Fruit fly (Drosophila melanogaster) whole organism, embryonic: ENCODE results near the gene CG33172.

ENCODE experiments used
- B-H2 ChIP-seq: fragments of 200-800 bp; sonication (Bioruptor generic); optimal IDR thresholded peaks from 2 replicates; lab custom pipeline; 2018; ENCODE audit warnings: missing biosample characterization, mild to moderate bottlenecking, missing genetic modification characterization
- CG13775 ChIP-seq: fragments of 200-800 bp; sonication (Bioruptor generic); optimal IDR thresholded peaks from 3 replicates; lab custom pipeline; 2017; ENCODE audit warnings: missing biosample characterization, mild to moderate bottlenecking, missing genetic modification characterization
- CG15011 ChIP-seq: fragments of 200-800 bp; sonication (Bioruptor generic); optimal IDR thresholded peaks from 3 replicates; lab custom pipeline; 2018; ENCODE audit warnings: missing biosample characterization, mild to moderate bottlenecking, missing genetic modification characterization
- CG1529 ChIP-seq: fragments of 200-800 bp; sonication (Bioruptor generic); optimal IDR thresholded peaks from 3 replicates; lab custom pipeline; 2018; ENCODE audit warnings: missing biosample characterization, missing genetic modification characterization
- CG15479 ChIP-seq: fragments of 200-800 bp; sonication (Bioruptor generic); optimal IDR thresholded peaks from 3 replicates; lab custom pipeline; 2019; ENCODE audit warnings: missing biosample characterization, mild to moderate bottlenecking, missing genetic modification characterization, moderate library complexity
- CG1603 ChIP-seq: fragments of 200-800 bp; sonication (Bioruptor generic); optimal IDR thresholded peaks from 2 replicates; lab custom pipeline; 2019; ENCODE audit warnings: missing biosample characterization, mild to moderate bottlenecking, missing genetic modification characterization, moderate library complexity
- CG17385 ChIP-seq: fragments of 200-800 bp; sonication (Bioruptor generic); optimal IDR thresholded peaks from 3 replicates; lab custom pipeline; 2018; ENCODE audit warnings: missing biosample characterization, mild to moderate bottlenecking, missing genetic modification characterization
- CG1792 ChIP-seq: fragments of 200-800 bp; sonication (Bioruptor generic); optimal IDR thresholded peaks from 2 replicates; lab custom pipeline; 2016; ENCODE audit warnings: missing biosample characterization, missing genetic modification characterization
- CG32532 ChIP-seq: fragments of 200-800 bp; sonication (Bioruptor generic); IDR thresholded peaks from 2 replicates; pipeline ENCODE4 v1.3.6; 2022; ENCODE audit warnings: missing biosample characterization, missing genetic modification characterization
- CG33557 ChIP-seq: fragments of 200-800 bp; sonication (Bioruptor generic); optimal IDR thresholded peaks from 2 replicates; lab custom pipeline; 2019; ENCODE audit warnings: missing biosample characterization, mild to moderate bottlenecking, missing genetic modification characterization, moderate library complexity
- CG34376 ChIP-seq: fragments of 200-800 bp; sonication (Bioruptor generic); optimal IDR thresholded peaks from 2 replicates; lab custom pipeline; 2018; ENCODE audit warnings: missing biosample characterization, mild to moderate bottlenecking, missing genetic modification characterization
- CG4617 ChIP-seq: fragments of 200-800 bp; sonication (Bioruptor generic); optimal IDR thresholded peaks from 3 replicates; lab custom pipeline; 2016; ENCODE audit warnings: missing biosample characterization, missing genetic modification characterization, borderline replicate concordance
- CG6175 ChIP-seq: fragments of 200-800 bp; sonication (Bioruptor generic); IDR thresholded peaks from 3 replicates; pipeline ENCODE4 v1.3.6; 2022; ENCODE audit warnings: missing biosample characterization, missing genetic modification characterization
- CG6854 ChIP-seq: fragments of 200-800 bp; sonication (Bioruptor generic); optimal IDR thresholded peaks from 3 replicates; lab custom pipeline; 2017; ENCODE audit warnings: missing biosample characterization, mild to moderate bottlenecking, missing genetic modification characterization
- CHES-1-like ChIP-seq: fragments of 200-800 bp; sonication (Bioruptor generic); optimal IDR thresholded peaks from 2 replicates; lab custom pipeline; 2016; ENCODE audit warnings: missing biosample characterization, missing genetic modification characterization
- Dbx ChIP-seq: fragments of 200-800 bp; sonication (Bioruptor generic); IDR thresholded peaks from 3 replicates; pipeline ENCODE4 v1.3.6; 2022; ENCODE audit warnings: missing biosample characterization, missing genetic modification characterization
- Doc3 ChIP-seq: fragments of 200-800 bp; sonication (Bioruptor generic); IDR thresholded peaks from 3 replicates; pipeline ENCODE4 v1.3.6; 2022; ENCODE audit warnings: missing biosample characterization, missing genetic modification characterization; ENCODE audit not compliant: partially characterized antibody
- Drgx ChIP-seq: fragments of 200-800 bp; sonication (Bioruptor generic); IDR thresholded peaks from 2 replicates; pipeline ENCODE4 v1.3.6; 2022; ENCODE audit warnings: missing biosample characterization, missing genetic modification characterization
- Fer3 ChIP-seq: fragments of 200-800 bp; sonication (Bioruptor generic); optimal IDR thresholded peaks from 2 replicates; lab custom pipeline; 2018; ENCODE audit warnings: missing biosample characterization, mild to moderate bottlenecking, missing genetic modification characterization, moderate library complexity
- Gsc ChIP-seq: fragments of 200-800 bp; sonication (Bioruptor generic); IDR thresholded peaks from 2 replicates; pipeline ENCODE4 v1.3.6; 2022; ENCODE audit warnings: missing biosample characterization, missing genetic modification characterization
- Med ChIP-seq: fragments of 200-800 bp; sonication (Bioruptor generic); peaks from one replicate; lab custom pipeline; 2016; ENCODE audit warnings: missing biosample characterization, missing genetic modification characterization, mild to moderate bottlenecking, inconsistent platforms, moderate library complexity
- Mes4 ChIP-seq: fragments of 200-800 bp; sonication (Bioruptor generic); optimal IDR thresholded peaks from 2 replicates; lab custom pipeline; 2016; ENCODE audit warnings: missing biosample characterization, missing genetic modification characterization
- NC2α ChIP-seq: fragments of 200-800 bp; sonication (Bioruptor generic); optimal IDR thresholded peaks from 2 replicates; lab custom pipeline; 2016; ENCODE audit warnings: missing biosample characterization, missing genetic modification characterization
- Pdp1 ChIP-seq, 2 experiments: fragments of 200-800 bp; sonication (Bioruptor generic); optimal IDR thresholded peaks; 3 replicates each; lab custom pipeline; 2016; ENCODE audit warnings: missing biosample characterization in 2 of 2, missing genetic modification characterization in 2 of 2, mild to moderate bottlenecking in 1 of 2, moderate library complexity in 1 of 2
- ac ChIP-seq: fragments of 200-800 bp; sonication (Bioruptor generic); optimal IDR thresholded peaks from 3 replicates; lab custom pipeline; 2017; ENCODE audit warnings: missing biosample characterization, mild to moderate bottlenecking, missing genetic modification characterization
- aop ChIP-seq: fragments of 200-800 bp; sonication (Bioruptor generic); IDR thresholded peaks from 2 replicates; pipeline ENCODE4 v1.3.6; 2022; ENCODE audit warnings: missing biosample characterization, missing genetic modification characterization
- cg ChIP-seq: fragments of 200-800 bp; sonication (Bioruptor generic); optimal IDR thresholded peaks from 3 replicates; lab custom pipeline; 2019; ENCODE audit warnings: missing biosample characterization, mild to moderate bottlenecking, missing genetic modification characterization, moderate library complexity
- en ChIP-seq: fragments of 200-800 bp; sonication (Bioruptor generic); optimal IDR thresholded peaks from 2 replicates; lab custom pipeline; 2016; ENCODE audit warnings: missing biosample characterization, missing genetic modification characterization
- exex ChIP-seq: fragments of 200-800 bp; sonication (Bioruptor generic); optimal IDR thresholded peaks from 4 replicates; lab custom pipeline; 2018; ENCODE audit warnings: missing biosample characterization, mild to moderate bottlenecking, missing genetic modification characterization, moderate library complexity
- fd96Cb ChIP-seq: fragments of 200-800 bp; sonication (Bioruptor generic); optimal IDR thresholded peaks from 2 replicates; lab custom pipeline; 2018; ENCODE audit warnings: missing biosample characterization, mild to moderate bottlenecking, missing genetic modification characterization, moderate library complexity
- gem ChIP-seq: fragments of 200-800 bp; sonication (Bioruptor generic); optimal IDR thresholded peaks from 2 replicates; lab custom pipeline; 2019; ENCODE audit warnings: missing biosample characterization, mild to moderate bottlenecking, missing genetic modification characterization, moderate library complexity
- grau ChIP-seq: fragments of 200-800 bp; optimal IDR thresholded peaks from 3 replicates; lab custom pipeline; 2019; ENCODE audit warnings: missing biosample characterization, mild to moderate bottlenecking, missing genetic modification characterization, moderate library complexity
- gt ChIP-seq: fragments of 200-800 bp; sonication (Bioruptor generic); IDR thresholded peaks from 2 replicates; pipeline ENCODE4 v1.3.6; 2022; ENCODE audit warnings: missing biosample characterization, missing genetic modification characterization
- hb ChIP-seq: fragments of 200-800 bp; sonication (Bioruptor generic); IDR thresholded peaks from 3 replicates; pipeline ENCODE4 v1.3.6; 2022; ENCODE audit warnings: missing biosample characterization, missing genetic modification characterization; ENCODE audit not compliant: partially characterized antibody
- lab ChIP-seq: fragments of 200-800 bp; sonication (Bioruptor generic); optimal IDR thresholded peaks from 3 replicates; lab custom pipeline; 2017; ENCODE audit warnings: missing biosample characterization, missing genetic modification characterization, mild to moderate bottlenecking, moderate library complexity, missing genetic modification reagents
- lmd ChIP-seq: fragments of 200-800 bp; sonication (Bioruptor generic); IDR thresholded peaks from 2 replicates; pipeline ENCODE4 v1.3.6; 2022; ENCODE audit warnings: missing biosample characterization, missing genetic modification characterization
- mirr ChIP-seq: fragments of 200-800 bp; sonication (Bioruptor generic); optimal IDR thresholded peaks from 3 replicates; lab custom pipeline; 2018; ENCODE audit warnings: missing biosample characterization, mild to moderate bottlenecking, missing genetic modification characterization
- nerfin-1 ChIP-seq: fragments of 200-800 bp; sonication (Bioruptor generic); optimal IDR thresholded peaks from 3 replicates; lab custom pipeline; 2019; ENCODE audit warnings: missing biosample characterization, mild to moderate bottlenecking, missing genetic modification characterization, moderate library complexity
- row ChIP-seq: fragments of 200-800 bp; sonication (Bioruptor generic); IDR thresholded peaks from 3 replicates; pipeline ENCODE4 v1.3.6; 2022; ENCODE audit warnings: missing biosample characterization, missing genetic modification characterization
- sqz ChIP-seq: fragments of 200-800 bp; sonication (Bioruptor generic); optimal IDR thresholded peaks from 3 replicates; lab custom pipeline; 2018; ENCODE audit warnings: missing biosample characterization, mild to moderate bottlenecking, missing genetic modification characterization
- sug ChIP-seq: fragments of 200-800 bp; optimal IDR thresholded peaks from 2 replicates; lab custom pipeline; 2019; ENCODE audit warnings: missing biosample characterization, mild to moderate bottlenecking, missing genetic modification characterization, moderate library complexity
- tna ChIP-seq: fragments of 200-800 bp; sonication (Bioruptor generic); IDR thresholded peaks from 2 replicates; pipeline ENCODE4 v1.3.6; 2022; ENCODE audit warnings: missing biosample characterization, missing genetic modification characterization; ENCODE audit not compliant: partially characterized antibody
- zfh1 ChIP-seq: fragments of 200-800 bp; sonication (Bioruptor generic); IDR thresholded peaks from 3 replicates; pipeline ENCODE4 v1.3.6; 2022; ENCODE audit warnings: missing biosample characterization, missing genetic modification characterization

The CG33172 gene

DNA sequence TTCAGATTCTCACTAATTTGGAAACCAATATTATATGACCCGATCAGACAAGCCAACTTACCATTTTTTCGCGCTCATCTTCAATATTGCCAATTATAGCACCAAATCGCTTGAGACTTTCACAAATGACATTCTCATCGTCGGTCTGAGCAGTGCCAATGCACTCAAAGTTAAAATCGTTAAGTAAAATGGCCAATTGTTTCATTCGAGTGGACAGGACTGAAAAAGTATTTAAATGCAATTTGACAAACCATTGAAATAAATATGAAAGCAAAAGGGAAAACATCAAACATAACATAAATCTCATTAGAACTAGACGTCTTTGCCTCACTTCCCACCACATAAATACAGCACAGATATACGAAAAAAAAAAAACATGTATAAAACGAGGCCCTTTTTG lies 13.4 kb upstream of the CG33172 start, which contains the start of gene CG8260:
Gene CG8260, plus strand, starts transcription at position 301 of the 400 bp plus-strand sequence.
- TF ChIP-seq nerfin-1 (tag; lab: Kevin White, UChicago) (no peak), CG1603 (tag; lab: Kevin White, UChicago) (no peak), gt (GFP tag; lab: Robert Waterston, UW) (no peak), CG15011 (GFP tag; lab: Kevin White, UChicago) (no peak), lmd (GFP tag; lab: Robert Waterston, UW) (no peak), fd96Cb (tag; lab: Kevin White, UChicago) (no peak), CG33557 (GFP tag; lab: Kevin White, UChicago) (no peak), lab (no peak), ac (no peak)
- TF ChIP-seq, all 482 proteins: peak for 0

DNA sequence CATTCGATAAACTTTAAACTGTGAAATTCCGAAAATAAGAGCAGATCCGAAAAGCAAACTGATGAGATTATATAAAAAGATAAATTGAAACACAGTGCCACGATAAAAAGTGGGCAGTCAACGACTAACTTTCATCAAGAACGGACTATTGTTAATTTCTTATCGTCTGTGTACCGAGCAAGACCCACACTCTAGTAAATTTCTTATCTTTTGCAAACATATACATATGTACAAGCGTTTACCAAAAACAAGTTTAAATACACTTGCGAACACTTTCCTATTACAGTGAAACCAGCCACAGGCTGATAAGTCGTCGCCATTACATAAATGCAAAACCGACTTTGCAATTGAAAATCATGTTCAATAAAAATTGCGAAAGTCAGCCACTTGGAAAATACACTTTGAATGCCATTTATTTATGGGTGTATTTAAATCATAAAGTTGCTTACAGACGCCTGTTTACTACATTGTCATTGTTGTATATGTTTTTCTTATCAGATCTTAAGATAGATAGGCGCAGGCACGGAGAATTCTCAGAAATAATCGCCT lies 10.7 kb upstream of the CG33172 start:
- TF ChIP-seq sug: peak; percentile 19
- no peak for TF ChIP-seq CG6175 (GFP tag; lab: Robert Waterston, UW)
- no peak for TF ChIP-seq Gsc
- TF ChIP-seq NC2α (GFP tag; lab: Kevin White, UChicago): no peak
- no peak for TF ChIP-seq Doc3
- TF ChIP-seq Pdp1 (GFP tag; optimal IDR thresholded peaks at IDR 0.05; lab: Kevin White, UChicago): peak in 1 of 2 experiments; percentile 54
- no peak for TF ChIP-seq CG6854 (GFP tag; lab: Kevin White, UChicago)
- TF ChIP-seq Drgx: no peak
- TF ChIP-seq cg (GFP tag; lab: Kevin White, UChicago): peak; percentile 9
- peak; percentile 30 for TF ChIP-seq CG34376 (GFP tag; lab: Kevin White, UChicago)
- TF ChIP-seq CHES-1-like (GFP tag; lab: Kevin White, UChicago): no peak
- TF ChIP-seq Fer3 (tag; lab: Kevin White, UChicago): no peak
- no peak for TF ChIP-seq gem
- no peak for TF ChIP-seq zfh1 (GFP tag; lab: Robert Waterston, UW)
- no peak for TF ChIP-seq mirr (GFP tag; lab: Kevin White, UChicago)
- TF ChIP-seq CG15479: peak; percentile 17
- no peak for TF ChIP-seq hb
- no peak for TF ChIP-seq CG1792
- no peak for TF ChIP-seq Dbx
- no peak for TF ChIP-seq CG13775
- no peak for TF ChIP-seq en (GFP tag; lab: Kevin White, UChicago)
- no peak for TF ChIP-seq CG32532 (GFP tag; lab: Robert Waterston, UW)
- TF ChIP-seq row (GFP tag; lab: Robert Waterston, UW): no peak
- TF ChIP-seq B-H2 (GFP tag; lab: Kevin White, UChicago): peak; percentile 0
- no peak for TF ChIP-seq sqz (GFP tag; lab: Kevin White, UChicago)
- no peak for TF ChIP-seq CG17385 (GFP tag; lab: Kevin White, UChicago)
- peak; percentile 58 for TF ChIP-seq Med (GFP tag; lab: Kevin White, UChicago)
- no peak for TF ChIP-seq CG1529 (GFP tag; lab: Kevin White, UChicago)
- TF ChIP-seq Mes4 (GFP tag; lab: Kevin White, UChicago): no peak
- peak; percentile 60 for TF ChIP-seq grau (tag; lab: Kevin White, UChicago)
- peak; percentile 70 for TF ChIP-seq exex (tag; lab: Kevin White, UChicago)
- TF ChIP-seq aop (GFP tag; lab: Robert Waterston, UW): no peak
- TF ChIP-seq CG4617 (GFP tag; lab: Kevin White, UChicago): no peak
- no peak for TF ChIP-seq tna
- TF ChIP-seq, all 482 proteins: peak for 9
